Worm (Caenorhabditis elegans): Measurements from ENCODE around the gene C24A3.1.

ce11 chrX:9023816-9024215, 24.9 kb downstream of the C24A3.1 start:
- TF ChIP-seq aly-2 (tag; optimal IDR thresholded peaks at IDR 0.05), result no peak
- no peak for TF ChIP-seq hlh-17 (GFP tag; optimal IDR thresholded peaks at IDR 0.05; ENCODE audit: borderline replicate concordance)
- no peak for TF ChIP-seq mdl-1 (tag; optimal IDR thresholded peaks at IDR 0.05)
- no peak for TF ChIP-seq lir-3 (tag; optimal IDR thresholded peaks at IDR 0.05; ENCODE audit: poor library complexity)
- no peak for TF ChIP-seq irx-1 (tag; optimal IDR thresholded peaks at IDR 0.05)
- TF ChIP-seq F16B12.6 (tag; optimal IDR thresholded peaks at IDR 0.05), result no peak
- no peak for TF ChIP-seq unc-130 (tag; optimal IDR thresholded peaks at IDR 0.05)
- no peak for TF ChIP-seq elt-2 (tag; optimal IDR thresholded peaks at IDR 0.05)
- TF ChIP-seq jun-1 (tag; optimal IDR thresholded peaks at IDR 0.05), result no peak
- no peak for TF ChIP-seq mep-1 (tag; optimal IDR thresholded peaks at IDR 0.05)

All from whole organism, L1 larva.